Worm (Caenorhabditis elegans) whole organism, L1 larva: ENCODE results near the gene gcy-1.

ENCODE experiments used
- lin-39 ChIP-seq: fragments of 150-350 bp; optimal IDR thresholded peaks from 2 replicates; lab custom pipeline; 2014; ENCODE audit warnings: missing biosample characterization, missing genetic modification reagents, missing genetic modification characterization
- unc-62 ChIP-seq: fragments of 150-350 bp; optimal IDR thresholded peaks from 2 replicates; lab custom pipeline; 2014; ENCODE audit warnings: missing biosample characterization, missing genetic modification reagents, missing genetic modification characterization

ce11 chrII:9550718-9551117, 34.0 kb upstream of the gcy-1 start, which contains the start of gene sra-6:
- no peak for TF ChIP-seq unc-62 (GFP tag; lab: Kevin White, UChicago)
- TF ChIP-seq lin-39 (tag; lab: Kevin White, UChicago): no peak
